Worm (Caenorhabditis elegans) whole organism, L1 larva: ENCODE results near the gene letm-1.

ENCODE experiments used
- C04F5.9 ChIP-seq: sonication (generic microtip); optimal IDR thresholded peaks from 2 replicates; lab custom pipeline; 2016; ENCODE audit warnings: missing genetic modification characterization, missing compliant biosample characterization
- aha-1 ChIP-seq: fragments of 150-350 bp; optimal IDR thresholded peaks from 2 replicates; lab custom pipeline; 2014; ENCODE audit warnings: missing biosample characterization, missing genetic modification characterization
- alr-1 ChIP-seq: fragments of 200-800 bp; sonication (Bioruptor generic); optimal IDR thresholded peaks from 2 replicates; lab custom pipeline; 2018; ENCODE audit warnings: borderline replicate concordance, mild to moderate bottlenecking, missing genetic modification characterization, missing compliant biosample characterization
- ama-1 ChIP-seq: fragments of 150-350 bp; optimal IDR thresholded peaks from 2 replicates; lab custom pipeline; 2014
- blmp-1 ChIP-seq: fragments of 150-350 bp; optimal IDR thresholded peaks from 2 replicates; lab custom pipeline; 2014; ENCODE audit warnings: missing biosample characterization, missing genetic modification characterization
- ceh-63 ChIP-seq: fragments of 200-800 bp; sonication (Bioruptor generic); optimal IDR thresholded peaks from 2 replicates; lab custom pipeline; 2018; ENCODE audit warnings: mild to moderate bottlenecking, missing genetic modification characterization, missing compliant biosample characterization
- ceh-82 ChIP-seq, 3 experiments: fragments of 150-350 bp in 1 of 3; sonication (generic microtip) in 2 of 3; optimal IDR thresholded peaks; 2 replicates each; lab custom pipeline; 2014 to 2017; ENCODE audit warnings: missing biosample characterization in 3 of 3, missing genetic modification characterization in 3 of 3
- ceh-88 ChIP-seq: fragments of 200-800 bp; sonication (Bioruptor generic); IDR thresholded peaks from 2 replicates; pipeline ENCODE4 v1.3.6; 2022; ENCODE audit warnings: missing genetic modification characterization, missing compliant biosample characterization
- ceh-90 ChIP-seq: sonication (generic microtip); optimal IDR thresholded peaks from 2 replicates; lab custom pipeline; 2016; ENCODE audit warnings: missing genetic modification characterization, missing compliant biosample characterization
- ces-1 ChIP-seq: fragments of 150-350 bp; optimal IDR thresholded peaks from 2 replicates; lab custom pipeline; 2014; ENCODE audit warnings: missing biosample characterization, missing genetic modification reagents, missing genetic modification characterization
- dsc-1 ChIP-seq: sonication (generic microtip); optimal IDR thresholded peaks from 2 replicates; lab custom pipeline; 2016; ENCODE audit warnings: mild to moderate bottlenecking, missing genetic modification characterization, missing compliant biosample characterization
- efl-1 ChIP-seq, 4 experiments: fragments of 150-350 bp; optimal IDR thresholded peaks in 3 of 4; peaks in 1 of 4; 1 replicate in 1 of 4; 2 replicates in 3 of 4; lab custom pipeline; 2014; ENCODE audit warnings: missing biosample characterization in 2 of 4, missing genetic modification characterization in 2 of 4, missing genetic modification reagents in 2 of 4
- egl-13 ChIP-seq: sonication (generic microtip); optimal IDR thresholded peaks from 2 replicates; lab custom pipeline; 2016; ENCODE audit warnings: missing genotype, missing genetic modification reagents, missing genetic modification characterization, missing compliant biosample characterization
- elt-2 ChIP-seq: sonication (generic microtip); optimal IDR thresholded peaks from 2 replicates; lab custom pipeline; 2016; ENCODE audit warnings: missing genetic modification characterization, mild to moderate bottlenecking, inconsistent platforms, missing compliant biosample characterization, missing genetic modification reagents
- elt-3 ChIP-seq, 6 experiments: fragments of 150-350 bp in 1 of 6; sonication (generic microtip); optimal IDR thresholded peaks; 2 replicates each; lab custom pipeline; 2017 to 2018; ENCODE audit warnings: missing biosample characterization in 6 of 6, missing genetic modification characterization in 6 of 6, inconsistent platforms in 1 of 6
- ets-5 ChIP-seq: fragments of 200-800 bp; sonication (Bioruptor generic); IDR thresholded peaks from 2 replicates; pipeline ENCODE4 v1.3.6; 2022; ENCODE audit warnings: missing genetic modification characterization, missing compliant biosample characterization
- fkh-10 ChIP-seq: sonication (generic microtip); optimal IDR thresholded peaks from 2 replicates; lab custom pipeline; 2017; ENCODE audit warnings: missing biosample characterization, missing genetic modification reagents, missing genetic modification characterization
- fkh-4 ChIP-seq: sonication (generic microtip); optimal IDR thresholded peaks from 2 replicates; lab custom pipeline; 2016; ENCODE audit warnings: missing compliant biosample characterization, missing genetic modification characterization, borderline replicate concordance
- grh-1 ChIP-seq: fragments of 200-800 bp; sonication (Bioruptor generic); IDR thresholded peaks from 2 replicates; pipeline ENCODE4 v1.3.6; 2022; ENCODE audit warnings: missing genetic modification reagents, missing genetic modification characterization, missing compliant biosample characterization
- hlh-17 ChIP-seq: fragments of 200-800 bp; sonication (Bioruptor generic); optimal IDR thresholded peaks from 2 replicates; lab custom pipeline; 2018; ENCODE audit warnings: missing genetic modification characterization, mild to moderate bottlenecking, missing compliant biosample characterization, moderate library complexity, borderline replicate concordance
- hlh-4 ChIP-seq: sonication (generic microtip); optimal IDR thresholded peaks from 2 replicates; lab custom pipeline; 2016; ENCODE audit warnings: mild to moderate bottlenecking, missing genetic modification characterization, missing compliant biosample characterization
- irx-1 ChIP-seq: sonication (generic microtip); optimal IDR thresholded peaks from 2 replicates; lab custom pipeline; 2016; ENCODE audit warnings: missing genetic modification characterization, missing compliant biosample characterization
- isw-1 ChIP-seq: fragments of 200-800 bp; sonication (Bioruptor generic); IDR thresholded peaks from 2 replicates; pipeline ENCODE4 v1.3.6; 2022; ENCODE audit warnings: missing genetic modification characterization, missing compliant biosample characterization
- lin-14 ChIP-seq: fragments of 200-800 bp; sonication (Bioruptor generic); optimal IDR thresholded peaks from 2 replicates; lab custom pipeline; 2018; ENCODE audit warnings: mild to moderate bottlenecking, missing genetic modification characterization, moderate library complexity, missing compliant biosample characterization
- lin-15B ChIP-seq: fragments of 150-350 bp; sonication (generic microtip); optimal IDR thresholded peaks from 3 replicates; lab custom pipeline; 2014; ENCODE audit warnings: missing biosample characterization, missing genetic modification characterization
- lin-35 ChIP-seq, 2 experiments: fragments of 150-350 bp; optimal IDR thresholded peaks; 2 replicates each; lab custom pipeline; 2014; ENCODE audit warnings: missing biosample characterization in 2 of 2, missing genetic modification characterization in 2 of 2, missing genetic modification reagents in 2 of 2
- lir-3 ChIP-seq: sonication (generic microtip); optimal IDR thresholded peaks from 2 replicates; lab custom pipeline; 2016; ENCODE audit warnings: mild to moderate bottlenecking, missing genetic modification characterization, moderate library complexity, missing compliant biosample characterization; ENCODE audit not compliant: poor library complexity
- mdl-1 ChIP-seq, 2 experiments: fragments of 150-350 bp; optimal IDR thresholded peaks; 2 replicates each; lab custom pipeline; 2014 to 2017; ENCODE audit warnings: missing biosample characterization in 2 of 2, missing genetic modification characterization in 2 of 2, inconsistent platforms in 1 of 2
- mef-2 ChIP-seq: fragments of 150-350 bp; optimal IDR thresholded peaks from 2 replicates; lab custom pipeline; 2014; ENCODE audit warnings: missing biosample characterization, missing genetic modification characterization
- mep-1 ChIP-seq: fragments of 150-350 bp; optimal IDR thresholded peaks from 2 replicates; lab custom pipeline; 2014; ENCODE audit warnings: missing biosample characterization, missing genetic modification characterization
- nhr-19 ChIP-seq: fragments of 200-800 bp; sonication (Bioruptor generic); conservative IDR thresholded peaks from 2 replicates; pipeline ENCODE4 v1.3.6; 2022; ENCODE audit warnings: missing genetic modification characterization, missing compliant biosample characterization
- nhr-237 ChIP-seq: fragments of 150-350 bp; optimal IDR thresholded peaks from 2 replicates; lab custom pipeline; 2014; ENCODE audit warnings: missing biosample characterization, missing genetic modification characterization
- nhr-84 ChIP-seq: sonication (generic microtip); optimal IDR thresholded peaks from 2 replicates; lab custom pipeline; 2017; ENCODE audit warnings: missing biosample characterization, missing genetic modification characterization
- nhr-85 ChIP-seq: sonication (generic microtip); peaks from one replicate; lab custom pipeline; 2016; ENCODE audit warnings: missing genetic modification characterization, inconsistent platforms, missing compliant biosample characterization
- pax-3 ChIP-seq: fragments of 200-800 bp; sonication (Bioruptor generic); optimal IDR thresholded peaks from 2 replicates; lab custom pipeline; 2018; ENCODE audit warnings: mild to moderate bottlenecking, missing genetic modification characterization, moderate library complexity, missing compliant biosample characterization
- rnt-1 ChIP-seq: sonication (generic microtip); optimal IDR thresholded peaks from 2 replicates; lab custom pipeline; 2016; ENCODE audit warnings: mild to moderate bottlenecking, missing genetic modification characterization, moderate library complexity, missing compliant biosample characterization
- skn-1 ChIP-seq: fragments of 150-350 bp; optimal IDR thresholded peaks from 2 replicates; lab custom pipeline; 2014; ENCODE audit warnings: missing biosample characterization, missing genetic modification characterization
- snpc-4 ChIP-seq: fragments of 150-350 bp; optimal IDR thresholded peaks from 2 replicates; lab custom pipeline; 2014; ENCODE audit warnings: missing biosample characterization, missing genetic modification characterization
- snu-23 ChIP-seq: sonication (generic microtip); optimal IDR thresholded peaks from 2 replicates; lab custom pipeline; 2016; ENCODE audit warnings: missing genetic modification characterization, missing compliant biosample characterization
- sup-37 ChIP-seq: fragments of 200-800 bp; sonication (Bioruptor generic); optimal IDR thresholded peaks from 2 replicates; lab custom pipeline; 2018; ENCODE audit warnings: mild to moderate bottlenecking, missing genetic modification characterization, missing compliant biosample characterization
- tlp-1 ChIP-seq: fragments of 150-350 bp; optimal IDR thresholded peaks from 2 replicates; lab custom pipeline; 2014; ENCODE audit warnings: missing biosample characterization, missing genetic modification characterization
- unc-30 ChIP-seq: sonication (generic microtip); optimal IDR thresholded peaks from 2 replicates; lab custom pipeline; 2017; ENCODE audit warnings: missing biosample characterization, missing genetic modification characterization
- unc-62 ChIP-seq: fragments of 150-350 bp; optimal IDR thresholded peaks from 2 replicates; lab custom pipeline; 2014; ENCODE audit warnings: missing biosample characterization, missing genetic modification reagents, missing genetic modification characterization
- unc-98 ChIP-seq: fragments of 200-800 bp; sonication (Bioruptor generic); IDR thresholded peaks from 2 replicates; pipeline ENCODE4 v1.3.6; 2022; ENCODE audit warnings: missing genetic modification characterization, missing compliant biosample characterization
- vab-15 ChIP-seq: sonication (generic microtip); optimal IDR thresholded peaks from 2 replicates; lab custom pipeline; 2017; ENCODE audit warnings: missing genotype, mild to moderate bottlenecking, missing genetic modification characterization, missing compliant biosample characterization
- xbp-1 ChIP-seq: sonication (generic microtip); optimal IDR thresholded peaks from 2 replicates; lab custom pipeline; 2016; ENCODE audit warnings: missing genetic modification characterization, missing compliant biosample characterization
- ztf-11 ChIP-seq, 2 experiments: sonication (generic microtip); optimal IDR thresholded peaks; 2 replicates each; lab custom pipeline; 2016 to 2017; ENCODE audit warnings: missing genetic modification characterization in 2 of 2, missing biosample characterization in 1 of 2, missing compliant biosample characterization in 1 of 2
- ztf-4 ChIP-seq: fragments of 150-350 bp; optimal IDR thresholded peaks from 2 replicates; lab custom pipeline; 2014; ENCODE audit warnings: missing biosample characterization, missing genetic modification characterization

Gene letm-1

DNA sequence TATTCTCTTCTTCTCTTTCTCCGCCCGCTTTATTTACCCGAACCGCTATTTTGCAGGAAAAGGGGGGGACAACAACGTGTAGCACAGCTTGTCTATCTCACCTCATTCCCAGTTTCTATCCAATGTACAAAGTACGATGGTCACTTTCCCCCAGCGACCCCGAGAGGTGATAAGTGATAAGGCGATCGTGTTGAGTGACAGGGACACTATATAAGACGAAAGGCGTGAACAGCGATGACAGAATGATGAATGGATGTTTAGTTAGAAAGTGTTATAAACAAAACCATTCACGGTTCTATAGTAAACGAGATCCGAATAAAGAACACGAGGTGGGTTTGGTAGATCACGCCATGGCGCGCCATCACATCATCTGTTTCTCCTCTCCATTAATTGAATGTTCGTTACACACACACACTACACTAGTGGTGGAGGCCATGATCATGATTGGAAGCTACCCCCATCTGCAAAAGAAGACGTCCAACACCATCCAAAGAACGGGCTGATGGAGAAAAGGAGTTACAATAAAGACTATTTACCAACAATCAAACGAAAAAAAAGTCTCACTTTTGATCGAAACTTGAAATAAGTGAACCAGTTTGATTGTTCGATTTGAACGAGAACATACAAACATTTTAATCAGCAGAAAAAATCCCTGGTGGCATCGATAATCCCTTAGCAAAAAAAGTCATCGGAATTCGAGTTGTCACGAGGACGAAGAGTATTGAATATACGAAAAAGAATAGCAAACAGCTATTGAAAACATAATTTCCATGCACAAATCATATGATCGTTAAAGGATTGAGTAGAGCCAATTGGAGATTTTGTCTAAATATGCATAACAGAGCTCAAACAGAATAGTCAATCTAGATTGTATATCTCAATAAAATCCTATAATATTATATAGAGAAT is 4.5 kb upstream of the letm-1 start (continued):
- no peak for TF ChIP-seq fkh-4 (tag; lab: Kevin White, UChicago)
- TF ChIP-seq isw-1 (GFP tag; lab: Robert Waterston, UW) = no peak
- TF ChIP-seq aha-1 (tag; lab: Kevin White, UChicago) = no peak
- no peak for TF ChIP-seq egl-13
- no peak for TF ChIP-seq nhr-84 (tag; lab: Kevin White, UChicago)
- peak; percentile 70 for TF ChIP-seq snu-23 (GFP tag; lab: Kevin White, UChicago)
- peak; percentile 67 for TF ChIP-seq pax-3 (tag; lab: Kevin White, UChicago)

DNA sequence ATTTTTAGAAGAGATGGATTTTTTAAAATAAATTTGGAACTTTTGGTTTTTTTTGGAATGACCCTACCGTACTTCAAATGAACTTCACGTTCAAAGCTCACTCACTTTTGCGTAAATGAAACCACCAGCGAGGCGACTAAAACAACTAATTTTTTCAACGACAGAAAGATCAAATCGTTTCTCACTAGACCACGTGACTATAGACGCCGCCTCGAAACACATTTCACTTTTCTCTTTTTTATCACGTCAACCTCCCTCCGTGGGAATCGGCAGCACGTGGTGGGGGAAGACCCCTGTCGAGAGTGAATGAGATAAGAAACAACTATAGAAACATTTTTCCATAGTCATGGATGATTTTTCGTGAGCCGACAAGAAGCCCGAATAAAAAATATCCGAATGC is 3.8 kb upstream of the letm-1 start:
- TF ChIP-seq ces-1 (GFP tag; lab: Kevin White, UChicago) = no peak
- TF ChIP-seq irx-1 = peak; percentile 40
- TF ChIP-seq mep-1 (tag; lab: Kevin White, UChicago) = peak; percentile 82
- no peak for TF ChIP-seq egl-13
- TF ChIP-seq mdl-1 (tag; optimal IDR thresholded peaks at IDR 0.05; lab: Kevin White, UChicago) = peak; percentile 18 to 99
- peak; percentile 57 to 83 for TF ChIP-seq lin-35 (GFP tag; optimal IDR thresholded peaks at IDR 0.05; lab: Kevin White, UChicago)
- peak; percentile 60 for TF ChIP-seq ama-1 (lab: Kevin White, UChicago)
- no peak for TF ChIP-seq ets-5 (GFP tag; lab: Robert Waterston, UW)
- TF ChIP-seq xbp-1 (tag; lab: Kevin White, UChicago) = peak; percentile 63
- peak; percentile 98 for TF ChIP-seq nhr-85 (tag; lab: Kevin White, UChicago)
- no peak for TF ChIP-seq vab-15 (tag; lab: Kevin White, UChicago)
- TF ChIP-seq sup-37 (GFP tag; lab: Kevin White, UChicago) = no peak
- TF ChIP-seq hlh-17 = no peak
- no peak for TF ChIP-seq ceh-90 (tag; lab: Kevin White, UChicago)
- TF ChIP-seq aha-1 (tag; lab: Kevin White, UChicago) = peak; percentile 42
- no peak for TF ChIP-seq unc-98 (GFP tag; lab: Robert Waterston, UW)
- TF ChIP-seq skn-1 (tag; lab: Kevin White, UChicago) = no peak
- peak; percentile 91 for TF ChIP-seq elt-2 (tag; lab: Kevin White, UChicago)
- TF ChIP-seq nhr-237 = no peak
- TF ChIP-seq ceh-82 (tag; optimal IDR thresholded peaks at IDR 0.05; lab: Kevin White, UChicago) = peak in 1 of 3 experiments; percentile 8
- TF ChIP-seq tlp-1 (tag; lab: Kevin White, UChicago) = no peak
- TF ChIP-seq hlh-4 (tag; lab: Kevin White, UChicago) = no peak
- peak; percentile 27 to 44 for TF ChIP-seq efl-1 (optimal IDR thresholded peaks at IDR 0.05; lab: Kevin White, UChicago)
- TF ChIP-seq efl-1 (GFP tag; optimal IDR thresholded peaks at IDR 0.05 in 1 of 2; lab: Kevin White, UChicago) = peak; percentile 18 to 90
- peak; percentile 98 for TF ChIP-seq lin-14 (GFP tag; lab: Kevin White, UChicago)
- TF ChIP-seq snu-23 (GFP tag; lab: Kevin White, UChicago) = peak; percentile 91
- peak; percentile 56 for TF ChIP-seq snpc-4 (tag; lab: Kevin White, UChicago)
- peak; percentile 76 for TF ChIP-seq lir-3 (tag; lab: Kevin White, UChicago)
- TF ChIP-seq C04F5.9 (tag; lab: Kevin White, UChicago) = no peak
- TF ChIP-seq isw-1 (GFP tag; lab: Robert Waterston, UW) = no peak
- no peak for TF ChIP-seq lin-15B (tag; lab: Kevin White, UChicago)
- peak; percentile 82 for TF ChIP-seq rnt-1
- TF ChIP-seq fkh-10 (GFP tag; lab: Kevin White, UChicago) = no peak
- no peak for TF ChIP-seq ztf-11 (tag; optimal IDR thresholded peaks at IDR 0.05; lab: Kevin White, UChicago)
- TF ChIP-seq ztf-4 = peak; percentile 84
- TF ChIP-seq ceh-88 (GFP tag; lab: Robert Waterston, UW) = peak; percentile 58; the same call in 1 of the 2 replicates
- no peak for TF ChIP-seq alr-1 (tag; lab: Kevin White, UChicago)
- TF ChIP-seq unc-62 = no peak
- peak; percentile 11 for TF ChIP-seq mef-2
- TF ChIP-seq dsc-1 (tag; lab: Kevin White, UChicago) = peak; percentile 65
- peak; percentile 98 for TF ChIP-seq blmp-1 (tag; lab: Kevin White, UChicago)
- TF ChIP-seq grh-1 (GFP tag; lab: Robert Waterston, UW) = peak; percentile 62
- peak in 4 of 6 experiments; percentile 32 to 84 (median 74) for TF ChIP-seq elt-3 (tag; optimal IDR thresholded peaks at IDR 0.05; lab: Kevin White, UChicago)
- no peak for TF ChIP-seq unc-30
- no peak for TF ChIP-seq ceh-63 (GFP tag; lab: Kevin White, UChicago)
- TF ChIP-seq nhr-19 = peak; percentile 89
